Fruit fly (Drosophila melanogaster): ENCODE measurements around the gene Hus1-like.
A peak's percentile ranks its signal among the peaks of the same experiment; 100 is the strongest.

Hus1-like gene

dm6 chr3R:4809944-4810653, 1.8 kb downstream of the Hus1-like start (continued):
- TF ChIP-seq CG17361 (GFP tag; IDR thresholded peaks at IDR 0.05) (no peak), nerfin-1 (tag; optimal IDR thresholded peaks at IDR 0.05) (no peak), CG4854 (GFP tag; optimal IDR thresholded peaks at IDR 0.05) (no peak), Awh (GFP tag; IDR thresholded peaks at IDR 0.05) (no peak), CG14441 (GFP tag; IDR thresholded peaks at IDR 0.05) (no peak), kah (GFP tag; optimal IDR thresholded peaks at IDR 0.05) (no peak), CG12659 (GFP tag; optimal IDR thresholded peaks at IDR 0.05) (no peak), slp2 (GFP tag; optimal IDR thresholded peaks at IDR 0.05) (no peak), tap (tag; optimal IDR thresholded peaks at IDR 0.05) (no peak), Hand (GFP tag; optimal IDR thresholded peaks at IDR 0.05) (no peak), Fer1 (GFP tag; optimal IDR thresholded peaks at IDR 0.05) (peak; percentile 41), NC2α (GFP tag; optimal IDR thresholded peaks at IDR 0.05) (no peak), CG12769 (tag; optimal IDR thresholded peaks at IDR 0.05) (peak; percentile 51), CG6254 (GFP tag; optimal IDR thresholded peaks at IDR 0.05) (no peak), danr (GFP tag; IDR thresholded peaks at IDR 0.05) (no peak), Sin3A (optimal IDR thresholded peaks at IDR 0.05) (no peak), CG8359 (GFP tag; optimal IDR thresholded peaks at IDR 0.05; ENCODE audit: borderline replicate concordance) (no peak), HmgD (GFP tag; optimal IDR thresholded peaks at IDR 0.05) (no peak), CG15269 (tag; optimal IDR thresholded peaks at IDR 0.05) (no peak), cato (GFP tag; optimal IDR thresholded peaks at IDR 0.05; ENCODE audit: borderline replicate concordance) (no peak), lilli (GFP tag; optimal IDR thresholded peaks at IDR 0.05) (no peak), Max (GFP tag; optimal IDR thresholded peaks at IDR 0.05) (no peak), HLH4C (GFP tag; IDR thresholded peaks at IDR 0.05; ENCODE audit: partially characterized antibody) (no peak), CG12071 (GFP tag; optimal IDR thresholded peaks at IDR 0.05) (no peak), Deaf1 (tag; optimal IDR thresholded peaks at IDR 0.05) (peak; percentile 87), Sry-β (GFP tag; optimal IDR thresholded peaks at IDR 0.05) (no peak), dati (GFP tag; IDR thresholded peaks at IDR 0.05) (no peak), CG9932 (GFP tag; IDR thresholded peaks at IDR 0.05) (no peak), TFAM (GFP tag; optimal IDR thresholded peaks at IDR 0.05) (no peak), CG5180 (GFP tag; optimal IDR thresholded peaks at IDR 0.05) (no peak), onecut (GFP tag; IDR thresholded peaks at IDR 0.05) (0 out of 2 replicates have a peak, but pooled peaks have one; percentile 9), odd (GFP tag; optimal IDR thresholded peaks at IDR 0.05) (no peak), trh (GFP tag; optimal IDR thresholded peaks at IDR 0.05) (no peak), Opbp (GFP tag; IDR thresholded peaks at IDR 0.05; ENCODE audit: partially characterized antibody) (0 out of 3 replicates have a peak, but pooled peaks have one; percentile 48), nom (GFP tag; optimal IDR thresholded peaks at IDR 0.05) (peak; percentile 82), CG17385 (GFP tag; optimal IDR thresholded peaks at IDR 0.05) (peak; percentile 30), bbx (GFP tag; IDR thresholded peaks at IDR 0.05; ENCODE audit: partially characterized antibody) (peak; percentile 24; the same call in 1 of the 2 replicates), CG10565 (GFP tag; optimal IDR thresholded peaks at IDR 0.05) (no peak), CG8089 (GFP tag; optimal IDR thresholded peaks at IDR 0.05) (no peak), CG9609 (GFP tag; optimal IDR thresholded peaks at IDR 0.05) (no peak), CG1233 (GFP tag; optimal IDR thresholded peaks at IDR 0.05) (no peak), CG14014 (GFP tag; IDR thresholded peaks at IDR 0.05) (no peak), bsh (GFP tag; optimal IDR thresholded peaks at IDR 0.05) (no peak), CG2875 (GFP tag; optimal IDR thresholded peaks at IDR 0.05) (no peak), CG10321 (GFP tag; IDR thresholded peaks at IDR 0.05) (no peak), CG11696 (GFP tag; IDR thresholded peaks at IDR 0.05) (no peak), Pdp1 (GFP tag; optimal IDR thresholded peaks at IDR 0.05) (no peak), Gug (GFP tag; IDR thresholded peaks at IDR 0.05) (no peak), Hmx (GFP tag; optimal IDR thresholded peaks at IDR 0.05) (no peak)
